Worm (Caenorhabditis elegans) whole organism, midembryonic: ENCODE data around the gene C10C5.7.

Experiments used
- T22C8.4 ChIP-seq: fragments of 200-800 bp; sonication (Bioruptor generic); IDR thresholded peaks from 2 replicates; pipeline ENCODE4 v1.3.6; 2022; ENCODE audit warnings: missing genetic modification characterization, missing compliant biosample characterization
- flt-1 ChIP-seq: fragments of 200-800 bp; sonication (Bioruptor generic); IDR thresholded peaks from 2 replicates; pipeline ENCODE4 v1.3.6; 2022; ENCODE audit warnings: missing genetic modification characterization, missing compliant biosample characterization
- klf-2 ChIP-seq: fragments of 200-800 bp; sonication (Bioruptor generic); conservative IDR thresholded peaks from 2 replicates; pipeline ENCODE4 v1.3.6; 2022; ENCODE audit warnings: missing genetic modification reagents, missing genetic modification characterization, missing compliant biosample characterization
- tab-1 ChIP-seq: fragments of 200-800 bp; sonication (Bioruptor generic); IDR thresholded peaks from 2 replicates; pipeline ENCODE4 v1.3.6; 2022; ENCODE audit warnings: missing genetic modification characterization, missing compliant biosample characterization

- TF ChIP-seq flt-1 (GFP tag; lab: Robert Waterston, UW) (no peak), tab-1 (GFP tag; lab: Robert Waterston, UW) (no peak), T22C8.4 (GFP tag; lab: Robert Waterston, UW) (no peak), klf-2 (GFP tag; lab: Robert Waterston, UW) (no peak)
These were observed 16.8 kb downstream of the C10C5.7 start, which contains the start of gene F56D5.6 for ce11 chrIV:9401715-9402114.
